Fruit fly (Drosophila melanogaster) whole organism, embryonic: ENCODE measurements around the gene Dlic.

Source experiments
- CG10274 ChIP-seq: fragments of 200-800 bp; sonication (Bioruptor generic); optimal IDR thresholded peaks from 3 replicates; lab custom pipeline; 2017; ENCODE audit warnings: missing biosample characterization, mild to moderate bottlenecking, missing genetic modification characterization
- CG3995 ChIP-seq: fragments of 200-800 bp; sonication (Bioruptor generic); optimal IDR thresholded peaks from 3 replicates; lab custom pipeline; 2016; ENCODE audit warnings: missing biosample characterization, missing genetic modification characterization
- ham ChIP-seq: fragments of 200-800 bp; sonication (Bioruptor generic); IDR thresholded peaks from 2 replicates; pipeline ENCODE4 v1.3.6; 2022; ENCODE audit warnings: missing biosample characterization, missing genetic modification characterization

DNA sequence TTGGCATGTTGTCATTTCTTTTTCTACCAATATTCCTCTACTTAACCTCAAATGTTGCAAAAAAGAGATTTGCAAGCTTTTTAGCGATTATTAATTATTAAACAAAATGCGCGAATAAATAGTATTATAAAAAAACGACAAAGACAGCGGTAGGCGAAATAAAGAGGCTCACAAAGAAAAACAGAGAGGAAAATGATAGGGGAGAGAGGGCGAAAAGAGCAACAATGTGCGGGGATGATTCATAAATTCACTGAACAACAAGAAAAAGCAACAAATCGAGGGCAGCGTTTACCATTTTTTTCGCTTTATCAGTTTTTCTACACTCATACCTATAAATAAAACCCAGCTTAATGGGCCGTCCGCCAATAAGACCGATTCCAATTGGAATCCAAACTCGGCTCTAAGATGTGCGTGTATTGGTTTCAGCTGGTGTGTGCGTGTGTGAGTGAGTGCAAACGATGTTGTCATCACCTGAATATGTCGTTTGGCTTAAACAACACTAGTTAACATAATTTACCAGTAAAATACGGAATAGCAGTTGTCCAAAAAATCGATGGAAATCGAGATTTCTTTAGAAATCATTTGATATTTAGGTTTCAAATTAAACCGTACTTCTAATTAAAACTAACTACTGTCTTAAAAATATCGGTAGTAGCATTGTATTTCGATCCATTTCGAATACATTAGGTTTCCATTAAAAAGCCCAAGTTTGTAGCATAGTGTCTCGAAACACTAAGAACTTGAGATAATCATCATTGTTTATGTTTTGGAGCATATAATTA, 1.8 kb downstream of the Dlic start:
- TF ChIP-seq ham (no peak), CG10274 (no peak), CG3995 (GFP tag; lab: Kevin White, UChicago) (no peak)
